Worm (Caenorhabditis elegans) whole organism, L1 larva: ENCODE data around the gene C14E2.7.

ENCODE experiments used
- C16A3.4 ChIP-seq: fragments of 150-350 bp; optimal IDR thresholded peaks from 2 replicates; lab custom pipeline; 2014; ENCODE audit warnings: missing biosample characterization, missing genetic modification characterization
- F16B12.6 ChIP-seq: fragments of 150-350 bp; optimal IDR thresholded peaks from 2 replicates; lab custom pipeline; 2014; ENCODE audit warnings: missing biosample characterization, missing genetic modification characterization
- alr-1 ChIP-seq: fragments of 200-800 bp; sonication (Bioruptor generic); optimal IDR thresholded peaks from 2 replicates; lab custom pipeline; 2018; ENCODE audit warnings: borderline replicate concordance, mild to moderate bottlenecking, missing genetic modification characterization, missing compliant biosample characterization
- aly-2 ChIP-seq: fragments of 150-350 bp; optimal IDR thresholded peaks from 2 replicates; lab custom pipeline; 2014; ENCODE audit warnings: missing biosample characterization, missing genetic modification characterization
- blmp-1 ChIP-seq: fragments of 150-350 bp; optimal IDR thresholded peaks from 2 replicates; lab custom pipeline; 2014; ENCODE audit warnings: missing biosample characterization, missing genetic modification characterization
- ceh-8 ChIP-seq: fragments of 200-800 bp; sonication (Bioruptor generic); optimal IDR thresholded peaks from 2 replicates; lab custom pipeline; 2018; ENCODE audit warnings: mild to moderate bottlenecking, missing genetic modification characterization, moderate library complexity, missing compliant biosample characterization
- ceh-82 ChIP-seq, 3 experiments: fragments of 150-350 bp in 1 of 3; sonication (generic microtip) in 2 of 3; optimal IDR thresholded peaks; 2 replicates each; lab custom pipeline; 2014 to 2017; ENCODE audit warnings: missing biosample characterization in 3 of 3, missing genetic modification characterization in 3 of 3
- dpl-1 ChIP-seq, 3 experiments: fragments of 150-350 bp in 2 of 3; sonication (generic microtip) in 1 of 3; optimal IDR thresholded peaks; 2 replicates each; lab custom pipeline; 2014 to 2017; ENCODE audit warnings: missing biosample characterization in 3 of 3, missing genetic modification characterization in 3 of 3, missing genetic modification reagents in 3 of 3
- dsc-1 ChIP-seq: sonication (generic microtip); optimal IDR thresholded peaks from 2 replicates; lab custom pipeline; 2016; ENCODE audit warnings: mild to moderate bottlenecking, missing genetic modification characterization, missing compliant biosample characterization
- efl-1 ChIP-seq, 4 experiments: fragments of 150-350 bp; optimal IDR thresholded peaks in 3 of 4; peaks in 1 of 4; 1 replicate in 1 of 4; 2 replicates in 3 of 4; lab custom pipeline; 2014; ENCODE audit warnings: missing biosample characterization in 2 of 4, missing genetic modification characterization in 2 of 4, missing genetic modification reagents in 2 of 4
- efl-3 ChIP-seq: fragments of 200-800 bp; sonication (Bioruptor generic); optimal IDR thresholded peaks from 2 replicates; lab custom pipeline; 2018; ENCODE audit warnings: mild to moderate bottlenecking, missing genetic modification characterization, missing compliant biosample characterization
- egl-13 ChIP-seq: sonication (generic microtip); optimal IDR thresholded peaks from 2 replicates; lab custom pipeline; 2016; ENCODE audit warnings: missing genotype, missing genetic modification reagents, missing genetic modification characterization, missing compliant biosample characterization
- elt-2 ChIP-seq: sonication (generic microtip); optimal IDR thresholded peaks from 2 replicates; lab custom pipeline; 2016; ENCODE audit warnings: missing genetic modification characterization, mild to moderate bottlenecking, inconsistent platforms, missing compliant biosample characterization, missing genetic modification reagents
- fkh-8 ChIP-seq: sonication (generic microtip); optimal IDR thresholded peaks from 2 replicates; lab custom pipeline; 2016; ENCODE audit warnings: mild to moderate bottlenecking, missing genetic modification characterization, missing compliant biosample characterization
- grh-1 ChIP-seq: fragments of 200-800 bp; sonication (Bioruptor generic); IDR thresholded peaks from 2 replicates; pipeline ENCODE4 v1.3.6; 2022; ENCODE audit warnings: missing genetic modification reagents, missing genetic modification characterization, missing compliant biosample characterization
- hlh-17 ChIP-seq: fragments of 200-800 bp; sonication (Bioruptor generic); optimal IDR thresholded peaks from 2 replicates; lab custom pipeline; 2018; ENCODE audit warnings: missing genetic modification characterization, mild to moderate bottlenecking, missing compliant biosample characterization, moderate library complexity, borderline replicate concordance
- jun-1 ChIP-seq: fragments of 150-350 bp; optimal IDR thresholded peaks from 2 replicates; lab custom pipeline; 2014; ENCODE audit warnings: missing biosample characterization, missing genetic modification reagents, missing genetic modification characterization
- lin-35 ChIP-seq, 2 experiments: fragments of 150-350 bp; optimal IDR thresholded peaks; 2 replicates each; lab custom pipeline; 2014; ENCODE audit warnings: missing biosample characterization in 2 of 2, missing genetic modification characterization in 2 of 2, missing genetic modification reagents in 2 of 2
- lsy-2 ChIP-seq, 2 experiments: fragments of 150-350 bp; optimal IDR thresholded peaks; 2 replicates each; lab custom pipeline; 2014; ENCODE audit warnings: missing biosample characterization in 2 of 2, missing genetic modification characterization in 2 of 2
- mdl-1 ChIP-seq, 2 experiments: fragments of 150-350 bp; optimal IDR thresholded peaks; 2 replicates each; lab custom pipeline; 2014 to 2017; ENCODE audit warnings: missing biosample characterization in 2 of 2, missing genetic modification characterization in 2 of 2, inconsistent platforms in 1 of 2
- nhr-12 ChIP-seq: sonication (generic microtip); optimal IDR thresholded peaks from 2 replicates; lab custom pipeline; 2017; ENCODE audit warnings: missing biosample characterization, missing genetic modification characterization
- nhr-19 ChIP-seq: fragments of 200-800 bp; sonication (Bioruptor generic); conservative IDR thresholded peaks from 2 replicates; pipeline ENCODE4 v1.3.6; 2022; ENCODE audit warnings: missing genetic modification characterization, missing compliant biosample characterization
- nhr-20 ChIP-seq: sonication (generic microtip); optimal IDR thresholded peaks from 2 replicates; lab custom pipeline; 2016; ENCODE audit warnings: mild to moderate bottlenecking, missing genetic modification characterization, missing compliant biosample characterization
- nhr-47 ChIP-seq: sonication (generic microtip); optimal IDR thresholded peaks from 2 replicates; lab custom pipeline; 2016; ENCODE audit warnings: mild to moderate bottlenecking, missing genetic modification characterization, moderate library complexity, missing compliant biosample characterization
- nhr-71 ChIP-seq: sonication (generic microtip); optimal IDR thresholded peaks from 2 replicates; lab custom pipeline; 2016; ENCODE audit warnings: mild to moderate bottlenecking, missing genetic modification characterization, moderate library complexity, missing compliant biosample characterization
- pax-3 ChIP-seq: fragments of 200-800 bp; sonication (Bioruptor generic); optimal IDR thresholded peaks from 2 replicates; lab custom pipeline; 2018; ENCODE audit warnings: mild to moderate bottlenecking, missing genetic modification characterization, moderate library complexity, missing compliant biosample characterization
- pqm-1 ChIP-seq: sonication (generic microtip); optimal IDR thresholded peaks from 3 replicates; lab custom pipeline; 2017; ENCODE audit warnings: missing biosample characterization, missing genetic modification characterization
- rnt-1 ChIP-seq: sonication (generic microtip); optimal IDR thresholded peaks from 2 replicates; lab custom pipeline; 2016; ENCODE audit warnings: mild to moderate bottlenecking, missing genetic modification characterization, moderate library complexity, missing compliant biosample characterization
- skn-1 ChIP-seq: fragments of 150-350 bp; optimal IDR thresholded peaks from 2 replicates; lab custom pipeline; 2014; ENCODE audit warnings: missing biosample characterization, missing genetic modification characterization
- snu-23 ChIP-seq: sonication (generic microtip); optimal IDR thresholded peaks from 2 replicates; lab custom pipeline; 2016; ENCODE audit warnings: missing genetic modification characterization, missing compliant biosample characterization
- sup-37 ChIP-seq: fragments of 200-800 bp; sonication (Bioruptor generic); optimal IDR thresholded peaks from 2 replicates; lab custom pipeline; 2018; ENCODE audit warnings: mild to moderate bottlenecking, missing genetic modification characterization, missing compliant biosample characterization
- swsn-7 ChIP-seq: sonication (generic microtip); optimal IDR thresholded peaks from 2 replicates; lab custom pipeline; 2016; ENCODE audit warnings: missing genetic modification characterization, missing compliant biosample characterization
- tbx-2 ChIP-seq: sonication (generic microtip); optimal IDR thresholded peaks from 2 replicates; lab custom pipeline; 2016; ENCODE audit warnings: missing genetic modification characterization, missing compliant biosample characterization
- unc-130 ChIP-seq: fragments of 150-350 bp; optimal IDR thresholded peaks from 2 replicates; lab custom pipeline; 2017; ENCODE audit warnings: missing biosample characterization, missing genetic modification characterization, inconsistent platforms
- unc-62 ChIP-seq: fragments of 150-350 bp; optimal IDR thresholded peaks from 2 replicates; lab custom pipeline; 2014; ENCODE audit warnings: missing biosample characterization, missing genetic modification reagents, missing genetic modification characterization
- unc-98 ChIP-seq: fragments of 200-800 bp; sonication (Bioruptor generic); IDR thresholded peaks from 2 replicates; pipeline ENCODE4 v1.3.6; 2022; ENCODE audit warnings: missing genetic modification characterization, missing compliant biosample characterization
- xbp-1 ChIP-seq: sonication (generic microtip); optimal IDR thresholded peaks from 2 replicates; lab custom pipeline; 2016; ENCODE audit warnings: missing genetic modification characterization, missing compliant biosample characterization
- zag-1 ChIP-seq: fragments of 150-350 bp; optimal IDR thresholded peaks from 2 replicates; lab custom pipeline; 2014; ENCODE audit warnings: missing biosample characterization, missing genetic modification characterization
- zip-4 ChIP-seq: fragments of 200-800 bp; sonication (Bioruptor generic); optimal IDR thresholded peaks from 2 replicates; lab custom pipeline; 2018; ENCODE audit warnings: mild to moderate bottlenecking, missing genetic modification characterization, moderate library complexity, missing compliant biosample characterization

The C14E2.7 gene

DNA sequence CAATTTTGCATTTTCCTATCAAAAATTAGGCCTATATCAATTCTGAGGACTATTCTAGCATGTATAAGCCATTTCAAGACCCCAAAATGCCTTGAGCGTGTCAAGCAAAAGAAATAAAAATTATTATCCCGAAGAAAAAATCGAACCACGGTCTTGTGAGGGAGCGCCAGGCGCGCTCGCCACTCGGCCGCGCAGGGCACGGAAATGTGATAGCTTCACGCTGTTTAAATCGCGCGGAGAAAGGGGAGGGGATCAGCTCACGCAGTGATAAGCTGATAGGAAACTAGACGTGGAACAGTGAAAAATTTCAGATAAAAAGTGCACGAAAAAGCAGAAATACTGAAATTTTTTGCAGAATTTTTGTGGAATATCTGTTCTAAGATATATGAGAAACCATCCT, 21.5 kb downstream of the C14E2.7 start (continued):
- TF ChIP-seq jun-1 (tag; lab: Kevin White, UChicago) (no peak), elt-2 (tag; lab: Kevin White, UChicago) (peak; percentile 32), swsn-7 (tag; lab: Kevin White, UChicago) (peak; percentile 45), efl-3 (GFP tag; lab: Kevin White, UChicago) (no peak)
- TF ChIP-seq, all 84 proteins: peak for 27

DNA sequence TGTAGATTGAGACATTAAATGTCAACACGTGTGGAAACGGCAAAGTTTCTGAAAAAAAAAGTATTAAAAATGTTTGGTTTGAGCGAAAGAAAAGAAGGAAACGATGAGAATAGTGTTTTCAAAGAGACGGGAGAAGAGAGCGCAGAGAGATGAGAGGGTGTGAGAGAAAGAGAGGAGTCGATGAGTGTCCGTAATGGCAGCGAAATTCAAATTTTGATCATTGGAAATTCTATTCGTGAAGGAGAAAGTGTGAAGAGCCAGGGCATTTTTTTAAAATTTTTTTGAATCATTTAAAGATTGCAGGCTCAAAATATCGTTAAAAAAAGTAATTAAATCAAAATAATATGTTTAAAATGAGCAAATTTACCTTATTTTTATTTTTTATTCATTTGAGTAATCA, 29.3 kb downstream of the C14E2.7 start, which contains the start of gene T26C11.4:
Gene T26C11.4 (minus strand): TSS at position 54 of the 400 bp plus-strand sequence.
- TF ChIP-seq nhr-47 (tag; lab: Kevin White, UChicago) (peak; percentile 47), mdl-1 (tag; optimal IDR thresholded peaks at IDR 0.05; lab: Kevin White, UChicago) (no peak), lsy-2 (tag; optimal IDR thresholded peaks at IDR 0.05; lab: Kevin White, UChicago) (peak; percentile 24 to 29), grh-1 (GFP tag; lab: Robert Waterston, UW) (no peak), skn-1 (tag; lab: Kevin White, UChicago) (peak; percentile 54), ceh-82 (tag; optimal IDR thresholded peaks at IDR 0.05; lab: Kevin White, UChicago) (peak in 1 of 3 experiments; percentile 38), rnt-1 (tag; lab: Kevin White, UChicago) (peak; percentile 21), zip-4 (no peak), nhr-12 (no peak), jun-1 (tag; lab: Kevin White, UChicago) (no peak), snu-23 (GFP tag; lab: Kevin White, UChicago) (peak; percentile 50), tbx-2 (tag; lab: Kevin White, UChicago) (peak; percentile 8), xbp-1 (tag; lab: Kevin White, UChicago) (peak; percentile 3), lin-35 (GFP tag; optimal IDR thresholded peaks at IDR 0.05; lab: Kevin White, UChicago) (peak; percentile 49 to 88), pqm-1 (tag; lab: Kevin White, UChicago) (no peak), nhr-71 (peak; percentile 36), nhr-20 (tag; lab: Kevin White, UChicago) (peak; percentile 14), egl-13 (tag; lab: Kevin White, UChicago) (peak; percentile 6), efl-1 (optimal IDR thresholded peaks at IDR 0.05; lab: Kevin White, UChicago) (peak in 1 of 2 experiments; percentile 76), efl-1 (GFP tag; optimal IDR thresholded peaks at IDR 0.05 in 1 of 2; lab: Kevin White, UChicago) (peak; percentile 77 to 97), hlh-17 (no peak), dpl-1 (GFP tag; optimal IDR thresholded peaks at IDR 0.05; lab: Kevin White, UChicago) (peak; percentile 67 to 77 (median 72)), zag-1 (no peak)

DNA sequence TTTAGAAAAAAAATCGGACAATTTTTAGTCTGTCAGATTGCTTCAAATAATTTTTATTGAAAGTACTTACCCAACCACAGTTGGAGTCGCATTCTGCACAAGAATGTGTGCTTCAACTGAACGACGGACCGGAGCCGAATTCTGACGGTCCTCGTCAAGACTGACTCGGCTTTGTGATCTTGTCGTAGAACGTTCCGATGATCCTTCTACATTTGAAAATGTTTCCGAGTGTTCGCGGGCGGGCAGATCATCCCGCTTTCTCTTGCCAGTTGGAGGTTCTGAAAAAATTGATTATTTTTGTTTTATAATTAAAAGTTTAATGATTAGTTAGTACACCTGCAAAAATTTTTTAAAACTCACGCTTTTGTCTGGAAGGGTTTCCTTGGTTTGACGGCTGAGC, 31.5 kb downstream of the C14E2.7 start:
- TF ChIP-seq efl-1 (optimal IDR thresholded peaks at IDR 0.05; lab: Kevin White, UChicago) (no peak), efl-1 (GFP tag; optimal IDR thresholded peaks at IDR 0.05 in 1 of 2; lab: Kevin White, UChicago) (no peak), ceh-8 (GFP tag; lab: Kevin White, UChicago) (no peak), tbx-2 (tag; lab: Kevin White, UChicago) (no peak), sup-37 (GFP tag; lab: Kevin White, UChicago) (no peak), dsc-1 (no peak), xbp-1 (tag; lab: Kevin White, UChicago) (no peak), jun-1 (tag; lab: Kevin White, UChicago) (no peak)

DNA sequence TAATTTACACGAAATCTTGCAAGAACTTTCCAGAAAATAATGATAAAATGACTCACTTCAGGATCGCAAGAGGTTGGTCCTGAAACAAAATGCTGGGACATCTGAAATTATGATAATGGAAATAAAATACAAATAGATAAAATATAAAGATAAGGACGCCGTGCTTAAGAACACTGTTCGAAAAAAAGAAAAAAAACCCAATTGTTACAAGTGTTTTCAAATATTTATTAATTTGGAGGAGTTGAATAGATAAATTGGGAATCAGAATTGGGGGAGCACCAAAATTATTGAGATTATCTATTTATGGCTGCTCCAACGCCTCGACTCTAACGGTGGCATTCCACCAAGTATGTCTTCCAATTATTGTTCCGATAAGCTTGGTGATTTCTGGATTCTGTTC, 32.4 kb downstream of the C14E2.7 start, which contains the start of gene ceh-41:
Gene ceh-41 (minus strand): TSS at position 101 of the 400 bp plus-strand sequence.
- no peak for TF ChIP-seq snu-23 (GFP tag; lab: Kevin White, UChicago)
- no peak for TF ChIP-seq efl-1 (optimal IDR thresholded peaks at IDR 0.05; lab: Kevin White, UChicago)
- peak in 1 of 2 experiments; percentile 17 for TF ChIP-seq efl-1 (GFP tag; optimal IDR thresholded peaks at IDR 0.05 in 1 of 2; lab: Kevin White, UChicago)
- TF ChIP-seq, all 84 proteins: peak for 1

DNA sequence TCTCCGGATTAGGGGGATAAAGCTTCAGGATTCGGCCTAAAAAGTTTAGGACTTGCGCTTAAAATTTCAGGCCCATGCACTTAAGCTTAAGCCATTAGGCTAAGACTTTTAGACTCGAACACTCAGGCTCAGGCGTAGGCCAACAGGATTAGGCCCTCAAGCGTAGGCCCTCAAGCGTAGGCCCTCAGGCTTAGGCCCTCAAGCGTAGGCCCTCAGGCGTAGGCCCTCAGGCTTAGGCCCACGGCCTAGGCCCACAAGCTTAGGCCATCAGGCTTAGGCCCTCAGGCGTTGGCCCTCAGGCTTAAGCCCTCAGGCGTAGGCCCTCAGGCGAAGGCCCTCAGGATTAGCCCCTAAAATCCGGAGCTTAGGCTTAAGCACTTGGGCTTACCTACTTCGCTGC, 34.3 kb downstream of the C14E2.7 start:
- no peak for TF ChIP-seq unc-130 (tag; lab: Kevin White, UChicago)
- TF ChIP-seq, all 84 proteins: peak for 0

DNA sequence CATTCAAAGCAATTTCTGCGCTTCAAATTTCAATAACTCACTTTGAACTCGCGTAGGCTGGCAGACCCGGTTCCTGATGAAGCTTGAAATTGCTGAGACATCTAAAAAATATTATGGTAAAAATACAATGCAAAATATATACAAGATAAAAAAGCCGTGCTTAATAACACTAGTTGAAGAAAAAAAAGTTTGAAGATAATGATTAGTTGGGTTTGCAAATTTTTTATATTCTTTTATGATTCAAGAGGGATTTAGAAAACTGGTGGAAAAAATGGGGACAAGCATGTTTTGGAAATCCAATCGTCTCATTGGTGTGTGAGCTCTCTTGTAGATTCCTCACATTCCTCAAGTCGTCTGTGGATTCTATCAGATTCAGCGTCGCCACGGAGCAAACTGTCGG, 36.4 kb downstream of the C14E2.7 start, which contains the start of gene ceh-21:
Gene ceh-21 (minus strand): TSS at position 101 of the 400 bp plus-strand sequence.
- TF ChIP-seq C16A3.4 (tag; lab: Kevin White, UChicago): no peak
- TF ChIP-seq egl-13 (tag; lab: Kevin White, UChicago): no peak
- no peak for TF ChIP-seq unc-62 (GFP tag; lab: Kevin White, UChicago)
- no peak for TF ChIP-seq mdl-1 (tag; optimal IDR thresholded peaks at IDR 0.05; lab: Kevin White, UChicago)
- TF ChIP-seq nhr-19: no peak
- TF ChIP-seq nhr-47 (tag; lab: Kevin White, UChicago): no peak
- no peak for TF ChIP-seq blmp-1
- no peak for TF ChIP-seq alr-1 (tag; lab: Kevin White, UChicago)
- TF ChIP-seq zag-1: no peak
- no peak for TF ChIP-seq F16B12.6 (tag; lab: Kevin White, UChicago)
- TF ChIP-seq zip-4: no peak
- TF ChIP-seq lsy-2 (tag; optimal IDR thresholded peaks at IDR 0.05; lab: Kevin White, UChicago): no peak
- TF ChIP-seq aly-2 (tag; lab: Kevin White, UChicago): no peak
- no peak for TF ChIP-seq grh-1 (GFP tag; lab: Robert Waterston, UW)
- TF ChIP-seq fkh-8 (tag; lab: Kevin White, UChicago): no peak
- TF ChIP-seq pax-3 (tag; lab: Kevin White, UChicago): no peak
- no peak for TF ChIP-seq unc-98 (GFP tag; lab: Robert Waterston, UW)
